Fruit fly (Drosophila melanogaster): ENCODE data around the gene CG6149.

dm6 chr3L:11450535-11450934 lies 15.3 kb upstream of the CG6149 start:
- TF ChIP-seq CG8159 (tag; optimal IDR thresholded peaks at IDR 0.05) (peak; percentile 43), EcR (GFP tag; optimal IDR thresholded peaks at IDR 0.05) (no peak)

Data from whole organism, pupa.